Worm (Caenorhabditis elegans) whole organism, mixed stage, embryonic: ENCODE data around the gene kvs-1.

Experiments
- ces-1 ChIP-seq: fragments of 150-350 bp; optimal IDR thresholded peaks from 2 replicates; lab custom pipeline; 2014; ENCODE audit warnings: missing biosample characterization, missing genetic modification reagents, missing genetic modification characterization
- elt-1 ChIP-seq: sonication (generic microtip); optimal IDR thresholded peaks from 2 replicates; lab custom pipeline; 2017; ENCODE audit warnings: missing genetic modification characterization, mild to moderate bottlenecking, missing compliant biosample characterization, antibody characterized with exemption, moderate library complexity, borderline replicate concordance; ENCODE audit not compliant: insufficient read depth
- lin-13 ChIP-seq: fragments of 150-350 bp; optimal IDR thresholded peaks from 2 replicates; lab custom pipeline; 2014; ENCODE audit warnings: missing biosample characterization, missing genetic modification characterization
- lsy-2 ChIP-seq: fragments of 150-350 bp; optimal IDR thresholded peaks from 2 replicates; lab custom pipeline; 2014; ENCODE audit warnings: missing biosample characterization, missing genetic modification characterization
- nhr-12 ChIP-seq: fragments of 150-350 bp; optimal IDR thresholded peaks from 2 replicates; lab custom pipeline; 2014; ENCODE audit warnings: missing biosample characterization, missing genetic modification characterization
- nhr-237 ChIP-seq: fragments of 150-350 bp; optimal IDR thresholded peaks from 2 replicates; lab custom pipeline; 2014; ENCODE audit warnings: missing biosample characterization, missing genetic modification characterization
- snpc-4 ChIP-seq: fragments of 150-350 bp; optimal IDR thresholded peaks from 2 replicates; lab custom pipeline; 2014; ENCODE audit warnings: missing biosample characterization, missing genetic modification characterization
- unc-62 ChIP-seq: fragments of 150-350 bp; optimal IDR thresholded peaks from 2 replicates; lab custom pipeline; 2014; ENCODE audit warnings: missing biosample characterization, missing genetic modification reagents, missing genetic modification characterization
- zip-8 ChIP-seq: fragments of 150-350 bp; optimal IDR thresholded peaks from 2 replicates; lab custom pipeline; 2014; ENCODE audit warnings: missing biosample characterization, missing genetic modification characterization

- TF ChIP-seq elt-1 (tag; lab: Kevin White, UChicago): no peak
- no peak for TF ChIP-seq ces-1 (GFP tag; lab: Kevin White, UChicago)
- no peak for TF ChIP-seq nhr-12 (tag; lab: Kevin White, UChicago)
- no peak for TF ChIP-seq lin-13 (tag; lab: Kevin White, UChicago)
- TF ChIP-seq zip-8: no peak
- no peak for TF ChIP-seq snpc-4 (tag; lab: Kevin White, UChicago)
- TF ChIP-seq unc-62: no peak
- TF ChIP-seq lsy-2: no peak
- TF ChIP-seq nhr-237: no peak
Observed at ce11 chrX:7707031-7707430, at the start of gene kvs-1.
